Worm (Caenorhabditis elegans): ENCODE measurements around the gene F58G6.7.

- no peak for TF ChIP-seq ama-1 (optimal IDR thresholded peaks at IDR 0.05)
- no peak for TF ChIP-seq nhr-25 (tag; optimal IDR thresholded peaks at IDR 0.05)
- no peak for TF ChIP-seq nhr-237 (tag; optimal IDR thresholded peaks at IDR 0.05)
- no peak for TF ChIP-seq nhr-77 (tag; optimal IDR thresholded peaks at IDR 0.05)
- no peak for TF ChIP-seq nhr-11 (tag; optimal IDR thresholded peaks at IDR 0.05)
- peak; percentile 28 for TF ChIP-seq nhr-21 (tag; optimal IDR thresholded peaks at IDR 0.05)
- TF ChIP-seq ZK546.5 (tag; optimal IDR thresholded peaks at IDR 0.05): no peak
- no peak for TF ChIP-seq mdl-1 (tag; optimal IDR thresholded peaks at IDR 0.05)
Measured at ce11 chrIV:9632094-9632493, 22.0 kb upstream of the F58G6.7 start.
